Fruit fly (Drosophila melanogaster): ENCODE results near the gene Amnionless.

The Amnionless gene

dm6 chr2L:247845-248473 is 41.0 kb downstream of the Amnionless start (continued):
- peak; percentile 48 for TF ChIP-seq Xbp1 (GFP tag; optimal IDR thresholded peaks at IDR 0.05)
- TF ChIP-seq D19B (GFP tag; optimal IDR thresholded peaks at IDR 0.05), result peak; percentile 73
- no peak for TF ChIP-seq CG34224 (GFP tag; IDR thresholded peaks at IDR 0.05; ENCODE audit: partially characterized antibody)
- no peak for TF ChIP-seq CG13123 (GFP tag; optimal IDR thresholded peaks at IDR 0.05)
- TF ChIP-seq croc (GFP tag; conservative IDR thresholded peaks at IDR 0.05), result no peak
- peak; percentile 66 for TF ChIP-seq CG2120 (GFP tag; optimal IDR thresholded peaks at IDR 0.05)
- TF ChIP-seq pnt (GFP tag; optimal IDR thresholded peaks at IDR 0.05), result no peak
- 0 out of 2 replicates have a peak, but pooled peaks have one; percentile 12 for TF ChIP-seq sisA (GFP tag; IDR thresholded peaks at IDR 0.05)
- TF ChIP-seq Mad (GFP tag; optimal IDR thresholded peaks at IDR 0.05), result no peak
- no peak for TF ChIP-seq slp2 (GFP tag; optimal IDR thresholded peaks at IDR 0.05)
- no peak for TF ChIP-seq CG16813 (GFP tag; IDR thresholded peaks at IDR 0.05; ENCODE audit: partially characterized antibody)
- peak; percentile 47 for TF ChIP-seq ATbp (GFP tag; optimal IDR thresholded peaks at IDR 0.05)
- TF ChIP-seq HmgD (GFP tag; optimal IDR thresholded peaks at IDR 0.05), result no peak
- TF ChIP-seq CG14710 (tag; optimal IDR thresholded peaks at IDR 0.05), result peak; percentile 12
- peak; percentile 89 for TF ChIP-seq CG18599 (GFP tag; optimal IDR thresholded peaks at IDR 0.05)
- TF ChIP-seq lov (optimal IDR thresholded peaks at IDR 0.05), result no peak
- no peak for TF ChIP-seq lov (GFP tag; IDR thresholded peaks at IDR 0.05)
- peak; percentile 24 for TF ChIP-seq Ssrp (tag; optimal IDR thresholded peaks at IDR 0.05)
- TF ChIP-seq Camta (GFP tag; optimal IDR thresholded peaks at IDR 0.05), result no peak
- TF ChIP-seq tgo (GFP tag; IDR thresholded peaks at IDR 0.05), result peak; percentile 31; the same call in 1 of the 3 replicates
- no peak for TF ChIP-seq CG1647 (GFP tag; optimal IDR thresholded peaks at IDR 0.05)
- TF ChIP-seq NC2α (GFP tag; optimal IDR thresholded peaks at IDR 0.05), result no peak
- 0 out of 3 replicates have a peak, but pooled peaks have one; percentile 32 for TF ChIP-seq CG2199 (GFP tag; IDR thresholded peaks at IDR 0.05)
- TF ChIP-seq CG8765 (GFP tag; IDR thresholded peaks at IDR 0.05), result no peak
- TF ChIP-seq CG7839 (tag; optimal IDR thresholded peaks at IDR 0.05), result peak; percentile 72
- no peak for TF ChIP-seq MTF-1 (GFP tag; optimal IDR thresholded peaks at IDR 0.05; ENCODE audit: borderline replicate concordance)
- TF ChIP-seq disco-r (GFP tag; optimal IDR thresholded peaks at IDR 0.05), result peak; percentile 13
- TF ChIP-seq CG32532 (GFP tag; IDR thresholded peaks at IDR 0.05), result peak; percentile 69
- no peak for TF ChIP-seq tup (GFP tag; optimal IDR thresholded peaks at IDR 0.05)
- no peak for TF ChIP-seq CG7357 (GFP tag; IDR thresholded peaks at IDR 0.05)
- no peak for TF ChIP-seq MBD-R2 (GFP tag; IDR thresholded peaks at IDR 0.05)
- no peak for TF ChIP-seq gt (GFP tag; IDR thresholded peaks at IDR 0.05)
- TF ChIP-seq CG10147 (GFP tag; optimal IDR thresholded peaks at IDR 0.05), result peak; percentile 44
- TF ChIP-seq hth (optimal IDR thresholded peaks at IDR 0.05), result no peak
- peak; percentile 53 for TF ChIP-seq CG7928 (GFP tag; optimal IDR thresholded peaks at IDR 0.05)
- no peak for TF ChIP-seq HLH4C (GFP tag; IDR thresholded peaks at IDR 0.05; ENCODE audit: partially characterized antibody)
- no peak for TF ChIP-seq H15 (GFP tag; IDR thresholded peaks at IDR 0.05)
- TF ChIP-seq CG11723 (GFP tag; optimal IDR thresholded peaks at IDR 0.05), result peak; percentile 29
- no peak for TF ChIP-seq CG16863 (GFP tag; optimal IDR thresholded peaks at IDR 0.05)
- TF ChIP-seq CoRest (tag; optimal IDR thresholded peaks at IDR 0.05), result peak; percentile 60
- no peak for TF ChIP-seq BEAF-32 (GFP tag; optimal IDR thresholded peaks at IDR 0.05)
- no peak for TF ChIP-seq Hmx (GFP tag; optimal IDR thresholded peaks at IDR 0.05)
- TF ChIP-seq otp (GFP tag; IDR thresholded peaks at IDR 0.05), result no peak
- no peak for TF ChIP-seq MESR4 (GFP tag; optimal IDR thresholded peaks at IDR 0.05)
- TF ChIP-seq CG13287 (GFP tag; IDR thresholded peaks at IDR 0.05; ENCODE audit: partially characterized antibody), result 0 out of 2 replicates have a peak, but pooled peaks have one; percentile 7
- no peak for TF ChIP-seq nerfin-2 (GFP tag; IDR thresholded peaks at IDR 0.05; ENCODE audit: partially characterized antibody)
- peak; percentile 92 for TF ChIP-seq crol (GFP tag; IDR thresholded peaks at IDR 0.05)
- no peak for TF ChIP-seq Lim3 (GFP tag; IDR thresholded peaks at IDR 0.05)
- peak; percentile 24 for TF ChIP-seq zfh2 (GFP tag; optimal IDR thresholded peaks at IDR 0.05)
- no peak for TF ChIP-seq ac (GFP tag; optimal IDR thresholded peaks at IDR 0.05)
